Fruit fly (Drosophila melanogaster) whole organism, embryonic: ENCODE results near the gene ph-p.

Experiments used
- CG10147 ChIP-seq: fragments of 200-800 bp; sonication (Bioruptor generic); optimal IDR thresholded peaks from 2 replicates; lab custom pipeline; 2019; ENCODE audit warnings: missing biosample characterization, mild to moderate bottlenecking, missing genetic modification characterization, moderate library complexity
- CG10209 ChIP-seq: fragments of 200-800 bp; sonication (Bioruptor generic); optimal IDR thresholded peaks from 3 replicates; lab custom pipeline; 2017; ENCODE audit warnings: missing biosample characterization, mild to moderate bottlenecking, missing genetic modification characterization, missing genetic modification reagents
- CG10274 ChIP-seq: fragments of 200-800 bp; sonication (Bioruptor generic); optimal IDR thresholded peaks from 3 replicates; lab custom pipeline; 2017; ENCODE audit warnings: missing biosample characterization, mild to moderate bottlenecking, missing genetic modification characterization
- CG10462 ChIP-seq: fragments of 200-800 bp; sonication (Bioruptor generic); optimal IDR thresholded peaks from 2 replicates; lab custom pipeline; 2016; ENCODE audit warnings: missing biosample characterization, missing genetic modification characterization
- CG10979 ChIP-seq: fragments of 200-800 bp; sonication (Bioruptor generic); optimal IDR thresholded peaks from 2 replicates; lab custom pipeline; 2018; ENCODE audit warnings: missing biosample characterization, mild to moderate bottlenecking, missing genetic modification characterization, moderate library complexity
- CG13296 ChIP-seq: fragments of 200-800 bp; sonication (Bioruptor generic); optimal IDR thresholded peaks from 3 replicates; lab custom pipeline; 2018; ENCODE audit warnings: missing biosample characterization, mild to moderate bottlenecking, missing genetic modification characterization
- CG14710 ChIP-seq: fragments of 200-800 bp; sonication (Bioruptor generic); optimal IDR thresholded peaks from 3 replicates; lab custom pipeline; 2019; ENCODE audit warnings: missing biosample characterization, mild to moderate bottlenecking, missing genetic modification characterization, moderate library complexity
- CG16863 ChIP-seq: fragments of 200-800 bp; sonication (Bioruptor generic); optimal IDR thresholded peaks from 3 replicates; lab custom pipeline; 2016; ENCODE audit warnings: missing biosample characterization, missing genetic modification characterization
- CG17568 ChIP-seq: fragments of 200-800 bp; sonication (Bioruptor generic); optimal IDR thresholded peaks from 2 replicates; lab custom pipeline; 2018; ENCODE audit warnings: missing biosample characterization, mild to moderate bottlenecking, missing genetic modification characterization, moderate library complexity
- CG17612 ChIP-seq: fragments of 200-800 bp; sonication (Bioruptor generic); IDR thresholded peaks from 2 replicates; pipeline ENCODE4 v1.3.6; 2022; ENCODE audit warnings: missing biosample characterization, missing genetic modification characterization
- CG2129 ChIP-seq: fragments of 200-800 bp; sonication (Bioruptor generic); IDR thresholded peaks from 2 replicates; pipeline ENCODE4 v1.3.6; 2022; ENCODE audit warnings: missing biosample characterization, missing genetic modification characterization; ENCODE audit not compliant: partially characterized antibody
- CG2889 ChIP-seq: fragments of 200-800 bp; sonication (Bioruptor generic); IDR thresholded peaks from 3 replicates; pipeline ENCODE4 v1.3.6; 2022; ENCODE audit warnings: missing biosample characterization, missing genetic modification characterization
- CG3163 ChIP-seq: fragments of 200-800 bp; sonication (Bioruptor generic); optimal IDR thresholded peaks from 3 replicates; lab custom pipeline; 2016; ENCODE audit warnings: missing biosample characterization, missing genetic modification characterization
- CG32767 ChIP-seq: fragments of 200-800 bp; sonication (Bioruptor generic); IDR thresholded peaks from 2 replicates; pipeline ENCODE4 v1.3.6; 2022; ENCODE audit warnings: missing biosample characterization, missing genetic modification characterization
- CG33213 ChIP-seq: fragments of 200-800 bp; sonication (Bioruptor generic); optimal IDR thresholded peaks from 3 replicates; lab custom pipeline; 2016; ENCODE audit warnings: missing biosample characterization, missing genetic modification characterization
- CG5953 ChIP-seq: fragments of 200-800 bp; sonication (Bioruptor generic); IDR thresholded peaks from 2 replicates; pipeline ENCODE4 v1.3.6; 2022; ENCODE audit warnings: missing biosample characterization, missing genetic modification characterization
- CG6254 ChIP-seq: fragments of 200-800 bp; sonication (Bioruptor generic); optimal IDR thresholded peaks from 3 replicates; lab custom pipeline; 2017; ENCODE audit warnings: mild to moderate bottlenecking, missing biosample characterization, missing genetic modification reagents, missing genetic modification characterization
- CG7372 ChIP-seq: fragments of 200-800 bp; sonication (Bioruptor generic); IDR thresholded peaks from 2 replicates; pipeline ENCODE4 v1.3.6; 2022; ENCODE audit warnings: missing biosample characterization, missing genetic modification characterization
- CG9932 ChIP-seq: fragments of 200-800 bp; sonication (Bioruptor generic); IDR thresholded peaks from 2 replicates; pipeline ENCODE4 v1.3.6; 2022; ENCODE audit warnings: missing biosample characterization, missing genetic modification characterization
- CHES-1-like ChIP-seq: fragments of 200-800 bp; sonication (Bioruptor generic); optimal IDR thresholded peaks from 2 replicates; lab custom pipeline; 2016; ENCODE audit warnings: missing biosample characterization, missing genetic modification characterization
- CTCF ChIP-seq: fragments of 200-800 bp; sonication (Bioruptor generic); optimal IDR thresholded peaks from 2 replicates; lab custom pipeline; 2017; ENCODE audit warnings: missing biosample characterization, mild to moderate bottlenecking, missing genetic modification characterization, moderate library complexity
- Dll ChIP-seq: fragments of 200-800 bp; sonication (Bioruptor generic); IDR thresholded peaks from 4 replicates; pipeline ENCODE4 v1.3.6; 2022; ENCODE audit warnings: missing biosample characterization, missing genetic modification characterization; ENCODE audit not compliant: partially characterized antibody
- Ets97D ChIP-seq: fragments of 200-800 bp; sonication (Bioruptor generic); optimal IDR thresholded peaks from 3 replicates; lab custom pipeline; 2016; ENCODE audit warnings: missing biosample characterization, missing genetic modification characterization
- Fer3 ChIP-seq: fragments of 200-800 bp; sonication (Bioruptor generic); optimal IDR thresholded peaks from 2 replicates; lab custom pipeline; 2018; ENCODE audit warnings: missing biosample characterization, mild to moderate bottlenecking, missing genetic modification characterization, moderate library complexity
- Hr78 ChIP-seq, 2 experiments: fragments of 200-800 bp in 1 of 2; fragments of >200 bp in 1 of 2; sonication (Bioruptor generic) in 1 of 2; optimal IDR thresholded peaks; 2 replicates each; lab custom pipeline; 2017 to 2019; ENCODE audit warnings: missing biosample characterization in 2 of 2, missing genetic modification characterization in 2 of 2, mild to moderate bottlenecking in 1 of 2, moderate library complexity in 1 of 2
- Hsf ChIP-seq: fragments of 200-800 bp; sonication (Bioruptor generic); optimal IDR thresholded peaks from 3 replicates; lab custom pipeline; 2016; ENCODE audit warnings: missing biosample characterization, missing genetic modification characterization
- MESR4 ChIP-seq: fragments of 200-800 bp; sonication (Bioruptor generic); optimal IDR thresholded peaks from 2 replicates; lab custom pipeline; 2018; ENCODE audit warnings: missing biosample characterization, mild to moderate bottlenecking, missing genetic modification characterization, moderate library complexity
- Myb ChIP-seq: fragments of 200-800 bp; sonication (Bioruptor generic); optimal IDR thresholded peaks from 2 replicates; lab custom pipeline; 2016; ENCODE audit warnings: missing biosample characterization, missing genetic modification characterization
- Pdp1 ChIP-seq, 2 experiments: fragments of 200-800 bp; sonication (Bioruptor generic); optimal IDR thresholded peaks; 3 replicates each; lab custom pipeline; 2016; ENCODE audit warnings: missing biosample characterization in 2 of 2, missing genetic modification characterization in 2 of 2, mild to moderate bottlenecking in 1 of 2, moderate library complexity in 1 of 2
- Rx ChIP-seq: fragments of 200-800 bp; sonication (Bioruptor generic); IDR thresholded peaks from 2 replicates; pipeline ENCODE4 v1.3.6; 2022; ENCODE audit warnings: missing biosample characterization, missing genetic modification characterization
- Sox102F ChIP-seq: fragments of 200-800 bp; sonication (Bioruptor generic); optimal IDR thresholded peaks from 2 replicates; lab custom pipeline; 2018; ENCODE audit warnings: missing biosample characterization, mild to moderate bottlenecking, missing genetic modification characterization, moderate library complexity
- Taf1 ChIP-seq: fragments of 200-800 bp; sonication (Bioruptor generic); IDR thresholded peaks from 2 replicates; pipeline ENCODE4 v1.3.6; 2022; ENCODE audit warnings: missing biosample characterization, missing genetic modification characterization
- YL-1 ChIP-seq: fragments of 200-800 bp; sonication (Bioruptor generic); optimal IDR thresholded peaks from 3 replicates; lab custom pipeline; 2017; ENCODE audit warnings: missing biosample characterization, mild to moderate bottlenecking, missing genetic modification characterization
- ci ChIP-seq: fragments of 200-800 bp; sonication (Bioruptor generic); IDR thresholded peaks from 3 replicates; pipeline ENCODE4 v1.3.6; 2022; ENCODE audit warnings: missing biosample characterization, missing genetic modification characterization
- fd96Cb ChIP-seq: fragments of 200-800 bp; sonication (Bioruptor generic); optimal IDR thresholded peaks from 2 replicates; lab custom pipeline; 2018; ENCODE audit warnings: missing biosample characterization, mild to moderate bottlenecking, missing genetic modification characterization, moderate library complexity
- fru ChIP-seq: fragments of >200 bp; optimal IDR thresholded peaks from 2 replicates; lab custom pipeline; 2017
- gcm ChIP-seq: fragments of 200-800 bp; sonication (Bioruptor generic); optimal IDR thresholded peaks from 2 replicates; lab custom pipeline; 2019; ENCODE audit warnings: missing biosample characterization, mild to moderate bottlenecking, missing genetic modification characterization, moderate library complexity
- ham ChIP-seq: fragments of 200-800 bp; sonication (Bioruptor generic); IDR thresholded peaks from 2 replicates; pipeline ENCODE4 v1.3.6; 2022; ENCODE audit warnings: missing biosample characterization, missing genetic modification characterization
- knrl ChIP-seq: fragments of 200-800 bp; sonication (Bioruptor generic); IDR thresholded peaks from 3 replicates; pipeline ENCODE4 v1.3.6; 2022; ENCODE audit warnings: missing biosample characterization, missing genetic modification characterization; ENCODE audit not compliant: partially characterized antibody
- onecut ChIP-seq: fragments of 200-800 bp; sonication (Bioruptor generic); IDR thresholded peaks from 2 replicates; pipeline ENCODE4 v1.3.6; 2022; ENCODE audit warnings: missing biosample characterization, missing genetic modification characterization
- pzg ChIP-seq: fragments of 200-800 bp; sonication (Bioruptor generic); optimal IDR thresholded peaks from 3 replicates; lab custom pipeline; 2018; ENCODE audit warnings: missing biosample characterization, mild to moderate bottlenecking, missing genetic modification characterization, moderate library complexity
- scrt ChIP-seq: fragments of 200-800 bp; sonication (Bioruptor generic); optimal IDR thresholded peaks from 2 replicates; lab custom pipeline; 2018; ENCODE audit warnings: missing biosample characterization, mild to moderate bottlenecking, missing genetic modification characterization, moderate library complexity
- slou ChIP-seq: fragments of 200-800 bp; sonication (Bioruptor generic); optimal IDR thresholded peaks from 3 replicates; lab custom pipeline; 2016; ENCODE audit warnings: missing biosample characterization, missing genetic modification characterization
- sna ChIP-seq: fragments of 200-800 bp; sonication (Bioruptor generic); IDR thresholded peaks from 2 replicates; pipeline ENCODE4 v1.3.6; 2022; ENCODE audit warnings: missing biosample characterization, missing genetic modification characterization; ENCODE audit not compliant: partially characterized antibody
- ssp ChIP-seq: fragments of 200-800 bp; sonication (Bioruptor generic); IDR thresholded peaks from 2 replicates; pipeline ENCODE4 v1.3.6; 2022; ENCODE audit warnings: missing biosample characterization, missing genetic modification characterization
- tin ChIP-seq: fragments of 200-800 bp; sonication (Bioruptor generic); optimal IDR thresholded peaks from 3 replicates; lab custom pipeline; 2016; ENCODE audit warnings: missing biosample characterization, missing genetic modification characterization
- trem ChIP-seq: fragments of 200-800 bp; optimal IDR thresholded peaks from 3 replicates; lab custom pipeline; 2019; ENCODE audit warnings: missing biosample characterization, mild to moderate bottlenecking, missing genetic modification characterization, moderate library complexity
- tup ChIP-seq: fragments of 200-800 bp; sonication (Bioruptor generic); optimal IDR thresholded peaks from 2 replicates; lab custom pipeline; 2016; ENCODE audit warnings: missing biosample characterization, mild to moderate bottlenecking, missing genetic modification characterization, moderate library complexity
- unc-4 ChIP-seq: fragments of 200-800 bp; sonication (Bioruptor generic); IDR thresholded peaks from 2 replicates; pipeline ENCODE4 v1.3.6; 2022; ENCODE audit warnings: missing biosample characterization, missing genetic modification characterization; ENCODE audit not compliant: partially characterized antibody

Gene ph-p

dm6 chrX:2134226-2134880 lies 3.8 kb downstream of the ph-p start (continued):
- TF ChIP-seq CG13296 (GFP tag; lab: Kevin White, UChicago) (peak; percentile 34), knrl (no peak), Hsf (GFP tag; lab: Kevin White, UChicago) (peak; percentile 65), Dll (no peak), CG6254 (GFP tag; lab: Kevin White, UChicago) (peak; percentile 66), CG2129 (GFP tag; lab: Robert Waterston, UW) (no peak), CG9932 (GFP tag; lab: Robert Waterston, UW) (0 out of 2 replicates have a peak, but pooled peaks have one; percentile 15), Ets97D (no peak), pzg (GFP tag; lab: Kevin White, UChicago) (no peak), CG10209 (GFP tag; lab: Kevin White, UChicago) (peak; percentile 58), CG14710 (tag; lab: Kevin White, UChicago) (peak; percentile 67), CG16863 (GFP tag; lab: Kevin White, UChicago) (peak; percentile 59), fd96Cb (tag; lab: Kevin White, UChicago) (peak; percentile 76), YL-1 (GFP tag; lab: Kevin White, UChicago) (no peak), Fer3 (peak; percentile 61), ham (no peak), CG2889 (GFP tag; lab: Robert Waterston, UW) (0 out of 3 replicates have a peak, but pooled peaks have one; percentile 36), gcm (GFP tag; lab: Kevin White, UChicago) (peak; percentile 49), Hr78 (GFP tag; optimal IDR thresholded peaks at IDR 0.05; lab: Kevin White, UChicago) (no peak), slou (GFP tag; lab: Kevin White, UChicago) (peak; percentile 31), ci (GFP tag; lab: Robert Waterston, UW) (peak; percentile 75; the same call in 2 of the 3 replicates), scrt (GFP tag; lab: Kevin White, UChicago) (peak; percentile 65), fru (lab: Kevin White, UChicago) (no peak), sna (GFP tag; lab: Robert Waterston, UW) (no peak), CG10979 (tag; lab: Kevin White, UChicago) (peak; percentile 81), CG32767 (GFP tag; lab: Robert Waterston, UW) (peak; percentile 50; the same call in 1 of the 2 replicates), ssp (peak; percentile 40), MESR4 (GFP tag; lab: Kevin White, UChicago) (no peak), CG17612 (GFP tag; lab: Robert Waterston, UW) (no peak), tup (GFP tag; lab: Kevin White, UChicago) (no peak), CG7372 (GFP tag; lab: Robert Waterston, UW) (no peak), tin (peak; percentile 75), unc-4 (GFP tag; lab: Robert Waterston, UW) (no peak), trem (peak; percentile 59), CG5953 (GFP tag; lab: Robert Waterston, UW) (no peak), CHES-1-like (peak; percentile 46), CG10274 (GFP tag; lab: Kevin White, UChicago) (peak; percentile 13), CG10147 (peak; percentile 55), Sox102F (GFP tag; lab: Kevin White, UChicago) (peak; percentile 70), onecut (peak; percentile 50), CG3163 (GFP tag; lab: Kevin White, UChicago) (peak; percentile 9), CG10462 (GFP tag; lab: Kevin White, UChicago) (peak; percentile 32), CTCF (GFP tag; lab: Kevin White, UChicago) (no peak), CG17568 (GFP tag; lab: Kevin White, UChicago) (peak; percentile 28), Pdp1 (GFP tag; optimal IDR thresholded peaks at IDR 0.05; lab: Kevin White, UChicago) (peak; percentile 47 to 65), CG33213 (GFP tag; lab: Kevin White, UChicago) (peak; percentile 1), Myb (GFP tag; lab: Kevin White, UChicago) (peak; percentile 24), Rx (GFP tag; lab: Robert Waterston, UW) (peak; percentile 53; the same call in 1 of the 2 replicates), Taf1 (peak; percentile 22; the same call in 1 of the 2 replicates)
